Worm (Caenorhabditis elegans) whole organism, young adult: Measurements from ENCODE around the gene dnj-22.

ENCODE experiments used
- B0019.2 ChIP-seq: fragments of 200-800 bp; sonication (Bioruptor generic); conservative IDR thresholded peaks from 2 replicates; pipeline ENCODE4 v1.3.6; 2022; ENCODE audit warnings: missing genetic modification reagents, missing genetic modification characterization, missing compliant biosample characterization
- B0035.1 ChIP-seq: sonication (generic microtip); optimal IDR thresholded peaks from 2 replicates; lab custom pipeline; 2016; ENCODE audit warnings: missing genetic modification characterization, mild to moderate bottlenecking, missing compliant biosample characterization, missing genotype, missing genetic modification reagents
- B0261.1 ChIP-seq: sonication (generic microtip); optimal IDR thresholded peaks from 2 replicates; lab custom pipeline; 2016; ENCODE audit warnings: mild to moderate bottlenecking, missing genetic modification characterization, moderate library complexity, missing compliant biosample characterization
- C17E4.6 ChIP-seq: fragments of 200-800 bp; sonication (Bioruptor generic); IDR thresholded peaks from 2 replicates; pipeline ENCODE4 v1.3.6; 2022; ENCODE audit warnings: missing genetic modification reagents, missing genetic modification characterization, missing compliant biosample characterization
- D2030.7 ChIP-seq: fragments of 200-800 bp; sonication (Bioruptor generic); IDR thresholded peaks from 2 replicates; pipeline ENCODE4 v1.3.6; 2022; ENCODE audit warnings: missing genetic modification reagents, missing genetic modification characterization, missing compliant biosample characterization
- F52B5.7 ChIP-seq: sonication (generic microtip); optimal IDR thresholded peaks from 2 replicates; lab custom pipeline; 2016; ENCODE audit warnings: mild to moderate bottlenecking, missing genetic modification characterization, missing compliant biosample characterization
- K11D2.4 ChIP-seq: fragments of 200-800 bp; sonication (Bioruptor generic); IDR thresholded peaks from 2 replicates; pipeline ENCODE4 v1.3.6; 2022; ENCODE audit warnings: missing genetic modification reagents, missing genetic modification characterization, missing compliant biosample characterization
- Y53F4B.3 ChIP-seq: fragments of 200-800 bp; sonication (Bioruptor generic); IDR thresholded peaks from 2 replicates; pipeline ENCODE4 v1.3.6; 2022; ENCODE audit warnings: missing genetic modification reagents, missing genetic modification characterization, missing compliant biosample characterization
- Y53G8AR.9 ChIP-seq: fragments of 200-800 bp; sonication (Bioruptor generic); conservative IDR thresholded peaks from 2 replicates; pipeline ENCODE4 v1.3.6; 2022; ENCODE audit warnings: missing genetic modification reagents, missing genetic modification characterization, missing compliant biosample characterization
- Y56A3A.18 ChIP-seq: fragments of 200-800 bp; sonication (Bioruptor generic); IDR thresholded peaks from 2 replicates; pipeline ENCODE4 v1.3.6; 2022; ENCODE audit warnings: missing genetic modification reagents, missing genetic modification characterization, missing compliant biosample characterization
- Y67H2A.10 ChIP-seq: fragments of 200-800 bp; sonication (Bioruptor generic); conservative IDR thresholded peaks from 2 replicates; pipeline ENCODE4 v1.3.6; 2022; ENCODE audit warnings: missing genetic modification reagents, missing genetic modification characterization, missing compliant biosample characterization
- aptf-3 ChIP-seq: fragments of 200-800 bp; sonication (Bioruptor generic); IDR thresholded peaks from 2 replicates; pipeline ENCODE4 v1.3.6; 2022; ENCODE audit warnings: missing genetic modification characterization, missing compliant biosample characterization
- atf-7 ChIP-seq: sonication (generic microtip); optimal IDR thresholded peaks from 2 replicates; lab custom pipeline; 2017; ENCODE audit warnings: mild to moderate bottlenecking, missing genetic modification characterization, missing compliant biosample characterization
- athp-1 ChIP-seq: sonication (generic microtip); optimal IDR thresholded peaks from 2 replicates; lab custom pipeline; 2017; ENCODE audit warnings: mild to moderate bottlenecking, missing genetic modification characterization, missing compliant biosample characterization
- attf-3 ChIP-seq: fragments of 200-800 bp; sonication (Bioruptor generic); conservative IDR thresholded peaks from 2 replicates; pipeline ENCODE4 v1.3.6; 2022; ENCODE audit warnings: missing genetic modification reagents, missing genetic modification characterization, missing compliant biosample characterization
- attf-5 ChIP-seq: fragments of 200-800 bp; sonication (Bioruptor generic); optimal IDR thresholded peaks from 2 replicates; lab custom pipeline; 2018; ENCODE audit warnings: mild to moderate bottlenecking, missing genetic modification characterization, missing compliant biosample characterization
- bed-1 ChIP-seq: fragments of 200-800 bp; sonication (Bioruptor generic); IDR thresholded peaks from 2 replicates; pipeline ENCODE4 v1.3.6; 2022; ENCODE audit warnings: missing genetic modification reagents, missing genetic modification characterization, missing compliant biosample characterization
- bed-2 ChIP-seq: fragments of 200-800 bp; sonication (Bioruptor generic); IDR thresholded peaks from 2 replicates; pipeline ENCODE4 v1.3.6; 2022; ENCODE audit warnings: missing genetic modification reagents, missing genetic modification characterization, missing compliant biosample characterization
- ceh-58 ChIP-seq: fragments of 200-800 bp; sonication (Bioruptor generic); IDR thresholded peaks from 2 replicates; pipeline ENCODE4 v1.3.6; 2022; ENCODE audit warnings: missing genetic modification characterization, missing compliant biosample characterization
- ceh-91 ChIP-seq: fragments of 200-800 bp; sonication (Bioruptor generic); IDR thresholded peaks from 2 replicates; pipeline ENCODE4 v1.3.6; 2022; ENCODE audit warnings: missing genetic modification reagents, missing genetic modification characterization, missing compliant biosample characterization
- dpff-1 ChIP-seq: sonication (generic microtip); optimal IDR thresholded peaks from 2 replicates; lab custom pipeline; 2017; ENCODE audit warnings: mild to moderate bottlenecking, missing genetic modification characterization, missing compliant biosample characterization
- dpl-1 ChIP-seq: fragments of 150-350 bp; optimal IDR thresholded peaks from 2 replicates; lab custom pipeline; 2014; ENCODE audit warnings: missing biosample characterization, missing genetic modification reagents, missing genetic modification characterization
- efl-1 ChIP-seq: fragments of 150-350 bp; optimal IDR thresholded peaks from 2 replicates; lab custom pipeline; 2014; ENCODE audit warnings: missing biosample characterization, missing genetic modification reagents, missing genetic modification characterization
- egl-44 ChIP-seq: fragments of 200-800 bp; sonication (Bioruptor generic); IDR thresholded peaks from 2 replicates; pipeline ENCODE4 v1.3.6; 2022; ENCODE audit warnings: missing genetic modification reagents, missing genetic modification characterization, missing compliant biosample characterization
- ekl-4 ChIP-seq: fragments of 200-800 bp; sonication (Bioruptor generic); IDR thresholded peaks from 2 replicates; pipeline ENCODE4 v1.3.6; 2022; ENCODE audit warnings: missing genetic modification reagents, missing genetic modification characterization, missing compliant biosample characterization
- fkh-3 ChIP-seq: sonication (generic microtip); optimal IDR thresholded peaks from 2 replicates; lab custom pipeline; 2016; ENCODE audit warnings: mild to moderate bottlenecking, missing genetic modification characterization, missing compliant biosample characterization
- hlh-12 ChIP-seq: sonication (generic microtip); optimal IDR thresholded peaks from 2 replicates; lab custom pipeline; 2016; ENCODE audit warnings: missing genetic modification characterization, missing compliant biosample characterization
- hlh-26 ChIP-seq: fragments of 200-800 bp; sonication (Bioruptor generic); conservative IDR thresholded peaks from 2 replicates; pipeline ENCODE4 v1.3.6; 2022; ENCODE audit warnings: missing genetic modification reagents, missing genetic modification characterization, missing compliant biosample characterization
- lag-1 ChIP-seq: fragments of 200-800 bp; sonication (Bioruptor generic); IDR thresholded peaks from 2 replicates; pipeline ENCODE4 v1.3.6; 2022; ENCODE audit warnings: missing genetic modification reagents, missing genetic modification characterization, missing compliant biosample characterization
- lin-35 ChIP-seq, 3 experiments: fragments of 150-350 bp in 2 of 3; sonication (generic microtip) in 1 of 3; optimal IDR thresholded peaks; 2 replicates each; lab custom pipeline; 2014 to 2018; ENCODE audit warnings: missing biosample characterization in 3 of 3, missing genetic modification characterization in 3 of 3, missing genetic modification reagents in 3 of 3
- lin-40 ChIP-seq: sonication (generic microtip); optimal IDR thresholded peaks from 2 replicates; lab custom pipeline; 2016; ENCODE audit warnings: missing genetic modification characterization, mild to moderate bottlenecking, missing compliant biosample characterization, missing genotype, missing genetic modification reagents
- lin-54 ChIP-seq: fragments of 200-800 bp; sonication (Bioruptor generic); optimal IDR thresholded peaks from 2 replicates; lab custom pipeline; 2018; ENCODE audit warnings: mild to moderate bottlenecking, missing genetic modification characterization, missing compliant biosample characterization
- madf-10 ChIP-seq: sonication (generic microtip); optimal IDR thresholded peaks from 2 replicates; lab custom pipeline; 2016; ENCODE audit warnings: mild to moderate bottlenecking, missing genetic modification characterization, missing compliant biosample characterization
- madf-6 ChIP-seq: fragments of 200-800 bp; sonication (Bioruptor generic); IDR thresholded peaks from 2 replicates; pipeline ENCODE4 v1.3.6; 2022; ENCODE audit warnings: missing genetic modification reagents, missing genetic modification characterization, missing compliant biosample characterization
- madf-8 ChIP-seq: fragments of 200-800 bp; sonication (Bioruptor generic); conservative IDR thresholded peaks from 2 replicates; pipeline ENCODE4 v1.3.6; 2022; ENCODE audit warnings: missing genetic modification reagents, missing genetic modification characterization, missing compliant biosample characterization
- mel-28 ChIP-seq: sonication (generic microtip); optimal IDR thresholded peaks from 2 replicates; lab custom pipeline; 2016; ENCODE audit warnings: borderline replicate concordance, mild to moderate bottlenecking, missing genetic modification characterization, missing compliant biosample characterization
- mxl-1 ChIP-seq: sonication (generic microtip); optimal IDR thresholded peaks from 2 replicates; lab custom pipeline; 2016; ENCODE audit warnings: missing genetic modification characterization, missing compliant biosample characterization
- nhr-27 ChIP-seq: fragments of 200-800 bp; sonication (Bioruptor generic); optimal IDR thresholded peaks from 2 replicates; lab custom pipeline; 2018; ENCODE audit warnings: mild to moderate bottlenecking, missing genetic modification characterization, moderate library complexity, missing compliant biosample characterization
- pha-4 ChIP-seq: fragments of 150-350 bp; sonication (generic microtip); optimal IDR thresholded peaks from 2 replicates; lab custom pipeline; 2014; ENCODE audit warnings: missing biosample characterization, missing genetic modification reagents, missing genetic modification characterization
- rec-8 ChIP-seq, 2 experiments: sonication (generic microtip); optimal IDR thresholded peaks; 2 replicates each; lab custom pipeline; 2016; ENCODE audit warnings: mild to moderate bottlenecking in 2 of 2, missing genetic modification characterization in 2 of 2, missing genetic modification reagents in 2 of 2, missing genotype in 2 of 2, missing biosample characterization in 1 of 2, missing compliant biosample characterization in 1 of 2, moderate library complexity in 1 of 2
- rpc-1 ChIP-seq, 2 experiments: fragments of 150-350 bp in 1 of 2; sonication (generic microtip) in 1 of 2; optimal IDR thresholded peaks; 2 replicates each; lab custom pipeline; 2014 to 2018; ENCODE audit warnings: missing biosample characterization in 1 of 2, missing genetic modification characterization in 1 of 2, missing genetic modification reagents in 1 of 2, missing genotype in 1 of 2
- snpc-3.4 ChIP-seq: sonication (generic microtip); optimal IDR thresholded peaks from 2 replicates; lab custom pipeline; 2017; ENCODE audit warnings: missing genetic modification characterization, mild to moderate bottlenecking, missing compliant biosample characterization, antibody characterized with exemption, moderate library complexity, missing genotype, missing genetic modification reagents
- somi-1 ChIP-seq: fragments of 200-800 bp; sonication (Bioruptor generic); optimal IDR thresholded peaks from 2 replicates; lab custom pipeline; 2018; ENCODE audit warnings: mild to moderate bottlenecking, missing genetic modification characterization, missing compliant biosample characterization
- tbp1 ChIP-seq: fragments of 200-800 bp; sonication (Bioruptor generic); optimal IDR thresholded peaks from 2 replicates; lab custom pipeline; 2018; ENCODE audit warnings: mild to moderate bottlenecking, missing genetic modification characterization, missing compliant biosample characterization
- zfh-2 ChIP-seq: fragments of 200-800 bp; sonication (Bioruptor generic); conservative IDR thresholded peaks from 2 replicates; pipeline ENCODE4 v1.3.6; 2022; ENCODE audit warnings: missing genetic modification reagents, missing genetic modification characterization, missing compliant biosample characterization
- zim-3 ChIP-seq: sonication (generic microtip); optimal IDR thresholded peaks from 2 replicates; lab custom pipeline; 2017; ENCODE audit warnings: mild to moderate bottlenecking, missing genetic modification characterization, moderate library complexity, missing compliant biosample characterization
- ztf-18 ChIP-seq: sonication (generic microtip); optimal IDR thresholded peaks from 2 replicates; lab custom pipeline; 2016; ENCODE audit warnings: missing genotype, mild to moderate bottlenecking, missing genetic modification characterization, missing compliant biosample characterization
- ztf-22 ChIP-seq: fragments of 200-800 bp; sonication (Bioruptor generic); optimal IDR thresholded peaks from 2 replicates; lab custom pipeline; 2018; ENCODE audit warnings: mild to moderate bottlenecking, missing genetic modification characterization, moderate library complexity, missing compliant biosample characterization
- ztf-26 ChIP-seq: sonication (generic microtip); optimal IDR thresholded peaks from 2 replicates; lab custom pipeline; 2017; ENCODE audit warnings: missing genetic modification characterization, missing compliant biosample characterization

dnj-22 gene

ce11 chrV:8499407-8499806 is 37.5 kb upstream of the dnj-22 start (continued):
- TF ChIP-seq rec-8 (tag; optimal IDR thresholded peaks at IDR 0.05; lab: Kevin White, UChicago), result peak in 1 of 2 experiments; percentile 15
- peak; percentile 12 for TF ChIP-seq lin-54 (GFP tag; lab: Kevin White, UChicago)
- no peak for TF ChIP-seq zim-3 (tag; lab: Kevin White, UChicago)
- TF ChIP-seq mxl-1, result peak; percentile 56
- peak; percentile 68 for TF ChIP-seq D2030.7 (GFP tag; lab: Robert Waterston, UW)
- TF ChIP-seq ztf-18 (tag; lab: Kevin White, UChicago), result peak; percentile 67
- TF ChIP-seq tbp1 (GFP tag; lab: Kevin White, UChicago), result peak; percentile 91
- no peak for TF ChIP-seq B0035.1
- peak; percentile 76; the same call in 1 of the 2 replicates for TF ChIP-seq egl-44 (GFP tag; lab: Robert Waterston, UW)
- TF ChIP-seq hlh-26 (GFP tag; lab: Robert Waterston, UW), result no peak
- TF ChIP-seq attf-5 (GFP tag; lab: Kevin White, UChicago), result peak; percentile 29
- no peak for TF ChIP-seq madf-10 (tag; lab: Kevin White, UChicago)
- TF ChIP-seq lin-35 (GFP tag; optimal IDR thresholded peaks at IDR 0.05; lab: Kevin White, UChicago), result no peak
- TF ChIP-seq pha-4 (tag; lab: Kevin White, UChicago), result no peak
- TF ChIP-seq nhr-27 (tag; lab: Kevin White, UChicago), result no peak
- TF ChIP-seq madf-6 (GFP tag; lab: Robert Waterston, UW), result peak; percentile 51; the same call in 1 of the 2 replicates
- no peak for TF ChIP-seq fkh-3 (tag; lab: Kevin White, UChicago)
- TF ChIP-seq lin-40 (tag; lab: Kevin White, UChicago), result no peak
- TF ChIP-seq somi-1 (GFP tag; lab: Kevin White, UChicago), result no peak
- no peak for TF ChIP-seq efl-1 (GFP tag; lab: Kevin White, UChicago)
- TF ChIP-seq Y53F4B.3 (GFP tag; lab: Robert Waterston, UW), result peak; percentile 66
- no peak for TF ChIP-seq bed-2 (GFP tag; lab: Robert Waterston, UW)
- TF ChIP-seq Y56A3A.18 (GFP tag; lab: Robert Waterston, UW), result no peak
- no peak for TF ChIP-seq dpl-1 (GFP tag; lab: Kevin White, UChicago)
- TF ChIP-seq B0261.1 (tag; lab: Kevin White, UChicago), result peak; percentile 67
- TF ChIP-seq bed-1, result no peak
- TF ChIP-seq K11D2.4, result no peak
- TF ChIP-seq ceh-91 (GFP tag; lab: Robert Waterston, UW), result no peak
- no peak for TF ChIP-seq Y67H2A.10 (GFP tag; lab: Robert Waterston, UW)
- TF ChIP-seq ceh-58 (GFP tag; lab: Robert Waterston, UW), result no peak
- no peak for TF ChIP-seq attf-3 (GFP tag; lab: Robert Waterston, UW)
- no peak for TF ChIP-seq mel-28 (tag; lab: Kevin White, UChicago)
- peak; percentile 24 for TF ChIP-seq snpc-3.4 (tag; lab: Kevin White, UChicago)
- no peak for TF ChIP-seq zfh-2 (GFP tag; lab: Robert Waterston, UW)
- TF ChIP-seq ztf-22 (GFP tag; lab: Kevin White, UChicago), result peak; percentile 8
- TF ChIP-seq B0019.2 (GFP tag; lab: Robert Waterston, UW), result no peak
- TF ChIP-seq madf-8, result no peak
- no peak for TF ChIP-seq C17E4.6
- no peak for TF ChIP-seq atf-7
- TF ChIP-seq dpff-1 (tag; lab: Kevin White, UChicago), result no peak
- no peak for TF ChIP-seq hlh-12 (tag; lab: Kevin White, UChicago)
- no peak for TF ChIP-seq ztf-26
- no peak for TF ChIP-seq ekl-4 (GFP tag; lab: Robert Waterston, UW)
- TF ChIP-seq aptf-3 (GFP tag; lab: Robert Waterston, UW), result no peak
- TF ChIP-seq athp-1, result peak; percentile 21
- peak; percentile 55 for TF ChIP-seq rpc-1 (optimal IDR thresholded peaks at IDR 0.05; lab: Kevin White, UChicago)
- TF ChIP-seq rpc-1 (tag; optimal IDR thresholded peaks at IDR 0.05; lab: Kevin White, UChicago), result peak; percentile 83
- TF ChIP-seq Y53G8AR.9 (GFP tag; lab: Robert Waterston, UW), result no peak
- TF ChIP-seq F52B5.7 (tag; lab: Kevin White, UChicago), result no peak
- no peak for TF ChIP-seq lag-1 (GFP tag; lab: Robert Waterston, UW)
